Worm (Caenorhabditis elegans): ENCODE data around the gene zipt-16.
A peak's percentile ranks its signal among the peaks of the same experiment; 100 is the strongest.

Gene zipt-16

DNA sequence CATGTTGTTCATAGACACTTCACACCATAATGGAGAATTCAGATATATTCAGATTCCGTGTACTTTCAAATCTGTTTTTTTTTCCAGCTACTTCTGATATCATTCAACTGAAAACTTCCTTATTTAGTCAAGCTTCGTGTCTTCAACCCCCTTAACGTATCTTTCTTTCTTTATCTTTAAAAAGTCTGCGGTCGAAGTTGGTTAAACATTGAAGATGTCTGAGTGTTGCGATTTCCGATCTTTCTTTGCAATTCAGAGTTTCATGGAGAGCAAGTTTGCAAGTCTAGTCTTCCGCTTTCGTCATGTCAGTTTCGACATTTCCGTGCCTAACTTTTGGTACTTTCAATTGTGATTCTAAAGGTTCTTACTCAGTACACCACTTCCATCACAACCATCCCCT is 27.6 kb upstream of the zipt-16 start:
- TF ChIP-seq ceh-39 (tag; optimal IDR thresholded peaks at IDR 0.05) (no peak), zip-8 (tag; optimal IDR thresholded peaks at IDR 0.05) (no peak)

DNA sequence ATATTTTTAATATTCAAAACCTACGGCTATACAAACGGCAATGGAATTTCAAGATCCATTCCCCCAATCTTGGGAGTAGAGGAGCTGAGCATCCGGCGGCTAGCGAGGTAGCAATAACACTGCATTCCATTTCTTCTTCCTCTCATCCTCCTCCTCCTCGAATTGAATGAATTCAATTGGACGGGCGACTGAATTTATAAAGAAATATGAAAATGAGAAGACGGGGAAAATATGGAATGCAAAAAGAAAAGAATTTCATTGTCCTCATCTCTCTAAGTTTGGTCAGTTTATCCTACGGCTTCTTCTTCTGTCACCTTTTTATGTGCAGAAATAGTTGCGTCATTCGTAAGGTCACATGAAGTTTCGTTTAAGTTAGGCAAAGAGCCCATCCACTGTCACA is 26.4 kb upstream of the zipt-16 start:
- TF ChIP-seq zip-8 (tag; optimal IDR thresholded peaks at IDR 0.05) = peak; percentile 47
- peak; percentile 67 for TF ChIP-seq ces-1 (GFP tag; optimal IDR thresholded peaks at IDR 0.05)
- no peak for TF ChIP-seq bed-3 (GFP tag; optimal IDR thresholded peaks at IDR 0.05)

DNA sequence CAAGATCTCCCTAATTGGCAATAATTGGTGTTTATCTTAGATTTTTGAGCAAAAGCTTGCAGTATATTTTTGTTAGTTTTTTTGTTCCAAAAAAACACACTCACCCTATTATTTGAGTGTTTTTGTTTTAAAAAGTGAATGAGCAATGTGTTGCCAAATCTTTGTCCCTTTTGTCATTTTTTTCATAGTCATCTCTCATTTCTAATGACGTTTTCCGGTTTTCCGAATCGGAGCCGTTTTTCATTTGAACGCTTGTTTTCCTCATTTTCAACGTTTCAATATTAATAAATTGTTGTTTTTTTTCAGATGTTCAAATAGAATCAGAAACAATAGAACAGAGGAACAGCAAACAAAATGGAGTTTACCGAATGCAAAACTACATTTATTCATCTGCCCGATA is 24.3 kb upstream of the zipt-16 start, which contains the start of gene dmsr-1:
Gene dmsr-1, plus strand, starts transcription at position 301 of the 400 bp plus-strand sequence.
- no peak for TF ChIP-seq elt-3 (tag; optimal IDR thresholded peaks at IDR 0.05)
- TF ChIP-seq flh-1 (GFP tag; optimal IDR thresholded peaks at IDR 0.05) = no peak
- no peak for TF ChIP-seq ces-1 (GFP tag; optimal IDR thresholded peaks at IDR 0.05)
- no peak for TF ChIP-seq nhr-28 (tag; optimal IDR thresholded peaks at IDR 0.05)
- no peak for TF ChIP-seq nhr-76 (tag; optimal IDR thresholded peaks at IDR 0.05)
- no peak for TF ChIP-seq ceh-39 (tag; optimal IDR thresholded peaks at IDR 0.05)
- TF ChIP-seq mab-5 (tag; optimal IDR thresholded peaks at IDR 0.05) = no peak
- no peak for TF ChIP-seq pha-4 (tag; optimal IDR thresholded peaks at IDR 0.05)
- no peak for TF ChIP-seq nhr-12 (tag; optimal IDR thresholded peaks at IDR 0.05)
- no peak for TF ChIP-seq mls-2 (tag; optimal IDR thresholded peaks at IDR 0.05)

DNA sequence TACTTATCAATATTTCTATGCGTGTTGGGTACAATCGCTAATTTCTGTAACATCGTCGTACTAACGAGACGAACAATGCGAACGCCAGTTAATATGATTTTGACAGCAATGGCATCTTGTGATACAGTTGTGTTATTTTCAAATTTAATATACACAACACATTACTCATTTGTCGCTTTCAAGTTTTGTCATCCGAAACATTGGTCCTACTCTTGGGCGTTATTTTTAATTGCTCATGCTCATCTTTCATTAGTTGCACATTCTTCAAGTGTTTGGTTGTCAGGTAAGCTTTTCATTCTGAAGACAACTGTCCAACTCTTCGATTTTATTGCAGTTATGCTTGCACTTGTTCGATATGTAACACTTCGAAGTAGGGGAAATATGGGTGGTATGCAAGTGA is 23.6 kb upstream of the zipt-16 start:
- no peak for TF ChIP-seq pha-4 (tag; optimal IDR thresholded peaks at IDR 0.05)

DNA sequence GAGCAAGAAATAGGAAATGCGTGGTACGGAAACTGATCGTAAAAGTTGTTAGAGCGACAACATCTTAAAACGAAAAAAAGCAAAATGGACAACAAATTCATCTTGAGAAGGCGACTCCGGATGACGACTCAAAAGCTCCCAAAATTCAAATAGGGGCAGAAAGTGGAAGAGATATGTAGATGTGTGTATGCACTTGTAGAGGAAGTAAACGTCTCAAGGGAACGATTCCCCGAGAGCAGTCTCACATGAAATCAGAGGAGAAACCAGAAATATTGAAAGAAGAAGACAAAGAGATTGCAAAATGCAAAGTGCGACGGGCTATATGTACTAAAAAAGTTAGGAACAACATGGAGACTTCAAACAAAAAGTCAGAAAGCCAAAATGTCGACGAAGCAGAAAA is 19.3 kb upstream of the zipt-16 start, which contains the start of gene F57B7.2:
Gene F57B7.2, minus strand, starts transcription at position 101 of the 400 bp plus-strand sequence.
- TF ChIP-seq snpc-4 (tag; optimal IDR thresholded peaks at IDR 0.05) (no peak), cnd-1 (tag; optimal IDR thresholded peaks at IDR 0.05) (no peak), ceh-83 (GFP tag; optimal IDR thresholded peaks at IDR 0.05) (no peak), nhr-76 (tag; optimal IDR thresholded peaks at IDR 0.05) (no peak), nhr-237 (tag; optimal IDR thresholded peaks at IDR 0.05) (no peak), hlh-1 (tag; optimal IDR thresholded peaks at IDR 0.05) (no peak), ceh-43 (GFP tag; optimal IDR thresholded peaks at IDR 0.05) (no peak), mls-2 (tag; optimal IDR thresholded peaks at IDR 0.05) (no peak)

DNA sequence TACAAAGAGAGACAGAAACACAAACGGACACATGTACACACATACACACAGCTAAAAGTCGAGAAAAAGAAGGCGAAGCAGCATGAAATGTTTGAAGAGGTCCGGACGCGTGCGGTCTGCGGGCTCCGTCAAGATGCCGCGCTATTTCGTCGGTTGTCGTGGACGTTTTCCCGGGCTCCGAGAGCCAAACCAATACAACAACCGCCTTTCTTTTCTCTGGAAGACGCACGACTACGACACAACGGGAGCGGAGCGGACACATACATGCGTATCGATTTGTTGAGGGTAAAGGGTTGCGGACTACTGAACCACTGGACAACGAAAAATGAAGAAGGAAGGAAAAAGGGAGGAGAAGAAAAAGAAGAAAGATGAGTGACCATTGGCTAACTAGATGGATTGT is 17.4 kb upstream of the zipt-16 start:
- TF ChIP-seq mab-5 (tag; optimal IDR thresholded peaks at IDR 0.05) (no peak), ceh-39 (tag; optimal IDR thresholded peaks at IDR 0.05) (no peak), M03D4.4 (tag; optimal IDR thresholded peaks at IDR 0.05) (peak; percentile 4), drap-1 (GFP tag; optimal IDR thresholded peaks at IDR 0.05) (peak; percentile 12), nhr-237 (tag; optimal IDR thresholded peaks at IDR 0.05) (no peak), zip-8 (tag; optimal IDR thresholded peaks at IDR 0.05) (no peak), blmp-1 (tag; optimal IDR thresholded peaks at IDR 0.05) (no peak), ham-2 (GFP tag; optimal IDR thresholded peaks at IDR 0.05) (no peak), ces-1 (GFP tag; optimal IDR thresholded peaks at IDR 0.05) (peak; percentile 44), unc-62 (GFP tag; optimal IDR thresholded peaks at IDR 0.05) (no peak), mls-2 (tag; optimal IDR thresholded peaks at IDR 0.05) (peak; percentile 4), elt-3 (tag; optimal IDR thresholded peaks at IDR 0.05) (no peak), bed-3 (GFP tag; optimal IDR thresholded peaks at IDR 0.05) (no peak), pha-4 (tag; optimal IDR thresholded peaks at IDR 0.05) (no peak), lin-13 (tag; optimal IDR thresholded peaks at IDR 0.05) (no peak), sptf-1 (tag; optimal IDR thresholded peaks at IDR 0.05) (no peak)

DNA sequence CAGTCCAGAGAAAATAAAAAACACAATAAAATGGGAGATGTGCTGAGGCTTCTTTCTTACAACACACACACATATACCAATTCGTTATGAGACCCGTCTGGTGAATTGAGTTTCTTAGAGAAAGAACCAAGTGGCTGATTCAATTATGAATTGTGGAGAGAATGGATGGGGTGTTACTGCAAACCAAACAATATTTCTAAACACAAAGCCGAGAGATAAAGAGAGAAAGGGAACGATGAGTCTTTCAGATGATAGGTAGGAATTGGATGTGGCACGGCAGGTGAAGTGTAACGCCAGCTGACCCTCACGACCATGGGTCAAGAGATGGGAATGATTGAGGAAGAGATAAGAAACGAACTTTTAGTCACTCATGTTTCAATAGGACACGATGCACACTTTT is 16.5 kb upstream of the zipt-16 start, which contains the start of gene mig-17:
Gene mig-17, plus strand, starts transcription at position 389 of the 400 bp plus-strand sequence.
- no peak for TF ChIP-seq mep-1 (tag; optimal IDR thresholded peaks at IDR 0.05)
- TF ChIP-seq ces-1 (GFP tag; optimal IDR thresholded peaks at IDR 0.05) = peak; percentile 94
- peak; percentile 91 for TF ChIP-seq hlh-1 (tag; optimal IDR thresholded peaks at IDR 0.05)
- TF ChIP-seq unc-120 (tag; optimal IDR thresholded peaks at IDR 0.05; ENCODE audit: poor library complexity, severe bottlenecking) = no peak
- TF ChIP-seq sptf-1 (tag; optimal IDR thresholded peaks at IDR 0.05) = no peak
- TF ChIP-seq unc-62 (GFP tag; optimal IDR thresholded peaks at IDR 0.05) = peak; percentile 12
- TF ChIP-seq ceh-39 (tag; optimal IDR thresholded peaks at IDR 0.05) = no peak
